Worm (Caenorhabditis elegans) whole organism, mixed stage, embryonic: ENCODE measurements around the gene sea-2.

Experiments used
- blmp-1 ChIP-seq: fragments of 150-350 bp; optimal IDR thresholded peaks from 2 replicates; lab custom pipeline; 2014; ENCODE audit warnings: missing biosample characterization, missing genetic modification characterization
- elt-3 ChIP-seq: fragments of 150-350 bp; optimal IDR thresholded peaks from 2 replicates; lab custom pipeline; 2014; ENCODE audit warnings: missing biosample characterization, missing genetic modification characterization
- nhr-76 ChIP-seq: sonication (generic microtip); optimal IDR thresholded peaks from 2 replicates; lab custom pipeline; 2017; ENCODE audit warnings: missing biosample characterization, missing genetic modification characterization
- snpc-4 ChIP-seq: fragments of 150-350 bp; optimal IDR thresholded peaks from 2 replicates; lab custom pipeline; 2014; ENCODE audit warnings: missing biosample characterization, missing genetic modification characterization
- unc-62 ChIP-seq: fragments of 150-350 bp; optimal IDR thresholded peaks from 2 replicates; lab custom pipeline; 2014; ENCODE audit warnings: missing biosample characterization, missing genetic modification reagents, missing genetic modification characterization
- ztf-11 ChIP-seq: fragments of 150-350 bp; optimal IDR thresholded peaks from 2 replicates; lab custom pipeline; 2014; ENCODE audit warnings: missing biosample characterization, missing genetic modification characterization

DNA sequence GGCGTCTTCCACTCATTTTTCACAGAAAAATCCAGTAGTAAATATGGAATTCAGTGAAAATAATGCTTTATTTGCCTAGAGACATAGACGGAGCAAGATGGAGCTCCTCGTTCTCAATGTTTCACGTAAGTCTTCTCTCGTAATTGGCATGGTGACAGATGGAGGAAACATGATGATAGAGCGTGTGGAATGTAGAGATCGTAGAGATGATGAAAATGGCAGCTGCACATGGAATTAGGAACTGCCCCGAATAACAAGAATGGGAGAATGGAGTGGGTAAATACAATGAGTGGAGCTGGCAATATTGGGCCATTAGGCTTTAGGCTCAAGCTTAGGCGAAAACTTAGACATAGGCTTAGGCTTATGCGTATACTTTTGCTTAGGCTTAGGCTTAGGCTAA lies 24.8 kb downstream of the sea-2 start, which contains the start of gene cank-26:
- no peak for TF ChIP-seq ztf-11 (tag; lab: Kevin White, UChicago)
- TF ChIP-seq unc-62 (GFP tag; lab: Kevin White, UChicago): peak; percentile 14
- TF ChIP-seq elt-3 (tag; lab: Kevin White, UChicago): no peak
- no peak for TF ChIP-seq snpc-4 (tag; lab: Kevin White, UChicago)
- TF ChIP-seq nhr-76: no peak
- TF ChIP-seq blmp-1: no peak
